Fruit fly (Drosophila melanogaster): ENCODE results near the gene CG16890.
A peak's percentile ranks its signal among the peaks of the same experiment; 100 is the strongest.

CG16890 gene

dm6 chr2L:13784155-13784681, at the start of gene CG16890:
TSS of gene CG16890 (minus strand) at chr2L:13784338.
- TF ChIP-seq Snoo (tag; optimal IDR thresholded peaks at IDR 0.05) (no peak), CG13204 (GFP tag; optimal IDR thresholded peaks at IDR 0.05) (no peak), CG17806 (tag; optimal IDR thresholded peaks at IDR 0.05) (no peak)

- TF ChIP-seq CG4496 (GFP tag; IDR thresholded peaks at IDR 0.05) (no peak), CG15710 (tag; optimal IDR thresholded peaks at IDR 0.05) (peak; percentile 2)
Observed at dm6 chr2L:13833058-13833457, 48.9 kb upstream of the CG16890 start, which contains the start of the genes GatC, PolG2 and Polr2C. TSS of gene GatC (minus strand) at chr2L:13833105. TSS of gene PolG2 (minus strand) at chr2L:13833105. TSS of gene Polr2C (plus strand) at chr2L:13833337.

dm6 chr2L:13829540-13829939, 45.4 kb upstream of the CG16890 start, which contains the start of the genes Arpc1 and Orc5:
TSS of gene Arpc1 (minus strand) at chr2L:13829741.
TSS of gene Orc5 (plus strand) at chr2L:13829837.
- TF ChIP-seq CG8159 (tag; optimal IDR thresholded peaks at IDR 0.05) (no peak), gl (tag; optimal IDR thresholded peaks at IDR 0.05) (no peak), EcR (GFP tag; optimal IDR thresholded peaks at IDR 0.05) (no peak), CG8301 (tag; optimal IDR thresholded peaks at IDR 0.05) (no peak), Pif1A (GFP tag; optimal IDR thresholded peaks at IDR 0.05) (no peak), CG10348 (GFP tag; IDR thresholded peaks at IDR 0.05) (no peak), Ets98B (GFP tag; IDR thresholded peaks at IDR 0.05) (no peak), Pif1B (GFP tag; optimal IDR thresholded peaks at IDR 0.05) (no peak), CG13204 (GFP tag; optimal IDR thresholded peaks at IDR 0.05) (no peak)

dm6 chr2L:13827557-13827956, 43.4 kb upstream of the CG16890 start, which contains the start of gene PolG1:
TSS of gene PolG1 (minus strand) at chr2L:13827772.
- TF ChIP-seq EcR (GFP tag; optimal IDR thresholded peaks at IDR 0.05): no peak

- TF ChIP-seq CG12605 (GFP tag; IDR thresholded peaks at IDR 0.05) (no peak), CG9948 (tag; optimal IDR thresholded peaks at IDR 0.05) (no peak), CG14655 (GFP tag; optimal IDR thresholded peaks at IDR 0.05) (no peak), CG10348 (GFP tag; IDR thresholded peaks at IDR 0.05) (no peak), CG13204 (GFP tag; optimal IDR thresholded peaks at IDR 0.05) (no peak), CG34367 (tag; optimal IDR thresholded peaks at IDR 0.05) (no peak), Pif1B (GFP tag; optimal IDR thresholded peaks at IDR 0.05) (no peak), CG8301 (tag; optimal IDR thresholded peaks at IDR 0.05) (no peak), gl (tag; optimal IDR thresholded peaks at IDR 0.05) (no peak), CG4496 (GFP tag; IDR thresholded peaks at IDR 0.05) (no peak), Snoo (tag; optimal IDR thresholded peaks at IDR 0.05) (no peak), D1 (tag; optimal IDR thresholded peaks at IDR 0.05) (no peak), Pif1A (GFP tag; optimal IDR thresholded peaks at IDR 0.05) (no peak), CG15710 (tag; optimal IDR thresholded peaks at IDR 0.05) (no peak), rn (GFP tag; IDR thresholded peaks at IDR 0.05) (no peak), CG17806 (tag; optimal IDR thresholded peaks at IDR 0.05) (no peak), fd96Ca (GFP tag; IDR thresholded peaks at IDR 0.05) (no peak), CG32121 (GFP tag; IDR thresholded peaks at IDR 0.05) (no peak)
Observed at dm6 chr2L:13820948-13821347, 36.8 kb upstream of the CG16890 start, which contains the start of gene b. TSS of gene b (plus strand) at chr2L:13821248.

dm6 chr2L:13820176-13820575, 36.0 kb upstream of the CG16890 start:
- no peak for TF ChIP-seq rn (GFP tag; IDR thresholded peaks at IDR 0.05)
- no peak for TF ChIP-seq gl (tag; optimal IDR thresholded peaks at IDR 0.05)
- TF ChIP-seq CG12605 (GFP tag; IDR thresholded peaks at IDR 0.05): no peak
- no peak for TF ChIP-seq CG15710 (tag; optimal IDR thresholded peaks at IDR 0.05)
- TF ChIP-seq CG17806 (tag; optimal IDR thresholded peaks at IDR 0.05): no peak
- no peak for TF ChIP-seq CG13204 (GFP tag; optimal IDR thresholded peaks at IDR 0.05)
- no peak for TF ChIP-seq CG14655 (GFP tag; optimal IDR thresholded peaks at IDR 0.05)
- TF ChIP-seq Pif1A (GFP tag; optimal IDR thresholded peaks at IDR 0.05): no peak
- no peak for TF ChIP-seq CG32121 (GFP tag; IDR thresholded peaks at IDR 0.05)
- no peak for TF ChIP-seq CG9948 (tag; optimal IDR thresholded peaks at IDR 0.05)
- no peak for TF ChIP-seq CG8159 (tag; optimal IDR thresholded peaks at IDR 0.05)
- no peak for TF ChIP-seq CG4496 (GFP tag; IDR thresholded peaks at IDR 0.05)
- no peak for TF ChIP-seq Snoo (tag; optimal IDR thresholded peaks at IDR 0.05)
- TF ChIP-seq CG34367 (tag; optimal IDR thresholded peaks at IDR 0.05): no peak
- TF ChIP-seq D1 (tag; optimal IDR thresholded peaks at IDR 0.05): no peak
- TF ChIP-seq fd96Ca (GFP tag; IDR thresholded peaks at IDR 0.05): no peak
- TF ChIP-seq CG10348 (GFP tag; IDR thresholded peaks at IDR 0.05): no peak
- TF ChIP-seq Pif1B (GFP tag; optimal IDR thresholded peaks at IDR 0.05): no peak
- TF ChIP-seq EcR (GFP tag; optimal IDR thresholded peaks at IDR 0.05): no peak
- no peak for TF ChIP-seq CG8301 (tag; optimal IDR thresholded peaks at IDR 0.05)

dm6 chr2L:13813604-13814178, 29.6 kb upstream of the CG16890 start, which contains the start of gene Sos:
TSS of gene Sos (plus strand) at chr2L:13813816.
- TF ChIP-seq CG10348 (GFP tag; IDR thresholded peaks at IDR 0.05) (no peak), rn (GFP tag; IDR thresholded peaks at IDR 0.05) (no peak), CG34367 (tag; optimal IDR thresholded peaks at IDR 0.05) (no peak), Ets98B (GFP tag; IDR thresholded peaks at IDR 0.05) (no peak), CG15710 (tag; optimal IDR thresholded peaks at IDR 0.05) (no peak), EcR (GFP tag; optimal IDR thresholded peaks at IDR 0.05) (no peak), CG12605 (GFP tag; IDR thresholded peaks at IDR 0.05) (no peak), D1 (tag; optimal IDR thresholded peaks at IDR 0.05) (no peak)
